Fruit fly (Drosophila melanogaster) whole organism, pupa: ENCODE data around the gene CG9967.

Experiments
- CG8301 ChIP-seq: fragments of 200-800 bp; sonication (Bioruptor generic); optimal IDR thresholded peaks from 2 replicates; lab custom pipeline; 2018; ENCODE audit warnings: missing biosample characterization, mild to moderate bottlenecking, missing genetic modification characterization
- rn ChIP-seq: fragments of 200-800 bp; sonication (Bioruptor generic); IDR thresholded peaks from 2 replicates; pipeline ENCODE4 v1.3.6; 2022; ENCODE audit warnings: missing biosample characterization, missing genetic modification characterization

DNA sequence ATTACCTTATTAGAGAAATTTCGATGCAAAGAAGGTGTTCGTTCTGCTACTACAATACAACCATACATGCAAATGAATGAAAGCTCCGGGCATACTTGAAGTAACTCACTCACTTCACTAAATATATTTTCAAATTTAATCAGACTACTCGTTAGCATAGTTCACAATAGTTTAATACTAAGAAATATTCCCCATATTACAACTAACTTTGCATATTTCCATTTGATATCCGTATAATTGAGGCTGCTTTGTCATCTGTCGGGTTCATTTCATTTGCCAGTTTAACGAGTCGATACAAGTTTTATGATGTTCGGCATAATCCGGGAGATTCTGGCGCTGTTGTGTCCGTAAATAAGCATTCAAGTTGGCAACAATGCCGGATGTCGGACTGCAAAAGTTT is 66.5 kb downstream of the CG9967 start, which contains the start of gene robl22E:
- TF ChIP-seq CG8301 (no peak), rn (no peak)
